Worm (Caenorhabditis elegans): Measurements from ENCODE around the gene glb-11.

ce11 chrIII:3957850-3958249 is 34.1 kb downstream of the glb-11 start:
- TF ChIP-seq egl-27 (tag; optimal IDR thresholded peaks at IDR 0.05) (no peak), unc-62 (GFP tag; optimal IDR thresholded peaks at IDR 0.05) (no peak), elt-3 (tag; optimal IDR thresholded peaks at IDR 0.05) (no peak), fkh-10 (GFP tag; optimal IDR thresholded peaks at IDR 0.05) (no peak), nhr-11 (tag; optimal IDR thresholded peaks at IDR 0.05) (no peak), nhr-237 (tag; optimal IDR thresholded peaks at IDR 0.05) (no peak), nhr-25 (tag; optimal IDR thresholded peaks at IDR 0.05) (no peak), elt-1 (tag; optimal IDR thresholded peaks at IDR 0.05) (no peak), R02D3.7 (tag; optimal IDR thresholded peaks at IDR 0.05) (no peak), zag-1 (tag; optimal IDR thresholded peaks at IDR 0.05) (no peak), elt-2 (tag; optimal IDR thresholded peaks at IDR 0.05) (no peak), mdl-1 (tag; optimal IDR thresholded peaks at IDR 0.05) (no peak), lin-39 (tag; optimal IDR thresholded peaks at IDR 0.05) (no peak)

Data from whole organism, L3 larva.